Worm (Caenorhabditis elegans) whole organism, L3 larva: ENCODE data around the gene ZK632.12.

Experiments used
- R02D3.7 ChIP-seq: fragments of 150-350 bp; optimal IDR thresholded peaks from 2 replicates; lab custom pipeline; 2014; ENCODE audit warnings: missing biosample characterization, missing genetic modification characterization
- aly-2 ChIP-seq: fragments of 150-350 bp; optimal IDR thresholded peaks from 2 replicates; lab custom pipeline; 2014; ENCODE audit warnings: missing biosample characterization, missing genetic modification characterization
- egl-27 ChIP-seq: sonication (generic microtip); optimal IDR thresholded peaks from 4 replicates; lab custom pipeline; 2017; ENCODE audit warnings: missing biosample characterization, missing genetic modification reagents, missing genetic modification characterization
- elt-2 ChIP-seq: sonication (generic microtip); optimal IDR thresholded peaks from 2 replicates; lab custom pipeline; 2016; ENCODE audit warnings: missing genetic modification reagents, mild to moderate bottlenecking, missing genetic modification characterization, missing compliant biosample characterization
- mml-1 ChIP-seq: fragments of 150-350 bp; sonication (generic microtip); optimal IDR thresholded peaks from 3 replicates; lab custom pipeline; 2014; ENCODE audit warnings: missing biosample characterization, missing genetic modification characterization
- nhr-11 ChIP-seq: fragments of 150-350 bp; optimal IDR thresholded peaks from 2 replicates; lab custom pipeline; 2014; ENCODE audit warnings: missing biosample characterization, missing genetic modification characterization
- nhr-12 ChIP-seq: fragments of 150-350 bp; optimal IDR thresholded peaks from 2 replicates; lab custom pipeline; 2014; ENCODE audit warnings: missing biosample characterization, missing genetic modification characterization
- pha-4 ChIP-seq: fragments of 150-350 bp; optimal IDR thresholded peaks from 2 replicates; lab custom pipeline; 2014; ENCODE audit warnings: missing biosample characterization, missing genetic modification reagents, missing genetic modification characterization
- pqm-1 ChIP-seq: fragments of 150-350 bp; optimal IDR thresholded peaks from 2 replicates; lab custom pipeline; 2017; ENCODE audit warnings: missing biosample characterization, missing genetic modification characterization, inconsistent platforms
- snpc-4 ChIP-seq: fragments of 150-350 bp; optimal IDR thresholded peaks from 2 replicates; lab custom pipeline; 2014; ENCODE audit warnings: missing biosample characterization, missing genetic modification characterization
- tbx-2 ChIP-seq: sonication (generic microtip); optimal IDR thresholded peaks from 2 replicates; lab custom pipeline; 2016; ENCODE audit warnings: mild to moderate bottlenecking, missing genetic modification characterization, missing compliant biosample characterization

- TF ChIP-seq aly-2 (tag; lab: Kevin White, UChicago) (no peak), snpc-4 (tag; lab: Kevin White, UChicago) (peak; percentile 20), nhr-12 (tag; lab: Kevin White, UChicago) (no peak), R02D3.7 (tag; lab: Kevin White, UChicago) (no peak), pha-4 (tag; lab: Kevin White, UChicago) (peak; percentile 48), tbx-2 (tag; lab: Kevin White, UChicago) (no peak), elt-2 (tag; lab: Kevin White, UChicago) (peak; percentile 26), egl-27 (tag; lab: Kevin White, UChicago) (no peak), nhr-11 (tag; lab: Kevin White, UChicago) (no peak), mml-1 (tag; lab: Kevin White, UChicago) (peak; percentile 47), pqm-1 (no peak)
Observed at ce11 chrIII:9818763-9819162, 11.8 kb upstream of the ZK632.12 start, which contains the start of gene panl-3.
